Fruit fly (Drosophila melanogaster) whole organism, embryonic: ENCODE data around the gene Oatp30B.
A peak's percentile ranks its signal among the peaks of the same experiment; 100 is the strongest.

Experiments
- Adf1 ChIP-seq: fragments of 200-800 bp; sonication (Bioruptor generic); IDR thresholded peaks from 2 replicates; pipeline ENCODE4 v1.3.6; 2022; ENCODE audit warnings: missing biosample characterization, missing genetic modification characterization
- CG34422 ChIP-seq: fragments of 200-800 bp; sonication (Bioruptor generic); IDR thresholded peaks from 3 replicates; pipeline ENCODE4 v1.3.6; 2022; ENCODE audit warnings: missing biosample characterization, missing genetic modification characterization
- CG8388 ChIP-seq: fragments of 200-800 bp; sonication (Bioruptor generic); optimal IDR thresholded peaks from 2 replicates; lab custom pipeline; 2019; ENCODE audit warnings: missing biosample characterization, mild to moderate bottlenecking, missing genetic modification characterization, moderate library complexity
- CG8765 ChIP-seq: fragments of 200-800 bp; sonication (Bioruptor generic); IDR thresholded peaks from 2 replicates; pipeline ENCODE4 v1.3.6; 2022; ENCODE audit warnings: missing biosample characterization, missing genetic modification characterization
- NK7.1 ChIP-seq: fragments of 200-800 bp; sonication (Bioruptor generic); optimal IDR thresholded peaks from 3 replicates; lab custom pipeline; 2016; ENCODE audit warnings: missing biosample characterization, missing genetic modification characterization
- Side ChIP-seq: fragments of 200-800 bp; sonication (Bioruptor generic); optimal IDR thresholded peaks from 2 replicates; lab custom pipeline; 2016; ENCODE audit warnings: missing biosample characterization, missing genetic modification characterization
- ac ChIP-seq: fragments of 200-800 bp; sonication (Bioruptor generic); optimal IDR thresholded peaks from 3 replicates; lab custom pipeline; 2017; ENCODE audit warnings: missing biosample characterization, mild to moderate bottlenecking, missing genetic modification characterization
- bigmax ChIP-seq: fragments of 200-800 bp; sonication (Bioruptor generic); optimal IDR thresholded peaks from 2 replicates; lab custom pipeline; 2018; ENCODE audit warnings: missing biosample characterization, mild to moderate bottlenecking, missing genetic modification characterization
- cas ChIP-seq: fragments of 200-800 bp; sonication (Bioruptor generic); IDR thresholded peaks from 2 replicates; pipeline ENCODE4 v1.3.6; 2022; ENCODE audit warnings: missing biosample characterization, missing genetic modification characterization
- insv ChIP-seq, 2 experiments: fragments of 200-800 bp; sonication (Bioruptor generic); optimal IDR thresholded peaks; 3 replicates each; lab custom pipeline; 2016 to 2018; ENCODE audit warnings: missing biosample characterization in 2 of 2, missing genetic modification characterization in 2 of 2
- lmd ChIP-seq: fragments of 200-800 bp; sonication (Bioruptor generic); IDR thresholded peaks from 2 replicates; pipeline ENCODE4 v1.3.6; 2022; ENCODE audit warnings: missing biosample characterization, missing genetic modification characterization
- tll ChIP-seq, 2 experiments: fragments of 200-800 bp in 1 of 2; fragments of >200 bp in 1 of 2; sonication (Bioruptor generic) in 1 of 2; optimal IDR thresholded peaks; 2 replicates each; lab custom pipeline; 2017 to 2019; ENCODE audit warnings: missing biosample characterization in 2 of 2, missing genetic modification characterization in 2 of 2, mild to moderate bottlenecking in 1 of 2, moderate library complexity in 1 of 2
- tna ChIP-seq: fragments of 200-800 bp; sonication (Bioruptor generic); IDR thresholded peaks from 2 replicates; pipeline ENCODE4 v1.3.6; 2022; ENCODE audit warnings: missing biosample characterization, missing genetic modification characterization; ENCODE audit not compliant: partially characterized antibody
- unpg ChIP-seq: fragments of 200-800 bp; sonication (Bioruptor generic); optimal IDR thresholded peaks from 3 replicates; lab custom pipeline; 2018; ENCODE audit warnings: missing biosample characterization, mild to moderate bottlenecking, missing genetic modification characterization, moderate library complexity

- TF ChIP-seq cas (GFP tag; lab: Robert Waterston, UW) (no peak), Side (GFP tag; lab: Kevin White, UChicago) (no peak), NK7.1 (no peak), CG8765 (no peak), Adf1 (GFP tag; lab: Robert Waterston, UW) (no peak), bigmax (GFP tag; lab: Kevin White, UChicago) (no peak), insv (GFP tag; optimal IDR thresholded peaks at IDR 0.05; lab: Kevin White, UChicago) (no peak), lmd (no peak), unpg (GFP tag; lab: Kevin White, UChicago) (peak; percentile 12), CG34422 (GFP tag; lab: Robert Waterston, UW) (no peak), ac (GFP tag; lab: Kevin White, UChicago) (no peak), tll (GFP tag; optimal IDR thresholded peaks at IDR 0.05; lab: Kevin White, UChicago) (no peak), tna (GFP tag; lab: Robert Waterston, UW) (no peak), CG8388 (peak; percentile 45)
Observed at dm6 chr2L:9505372-9506103, 15.5 kb upstream of the Oatp30B start.
